Worm (Caenorhabditis elegans) whole organism, late embryonic: ENCODE data around the gene Y57A10C.10.

Source experiments
- elt-2 ChIP-seq: sonication (generic microtip); optimal IDR thresholded peaks from 2 replicates; lab custom pipeline; 2016; ENCODE audit warnings: missing genetic modification reagents, missing genetic modification characterization, missing compliant biosample characterization
- fkh-10 ChIP-seq: fragments of 150-350 bp; optimal IDR thresholded peaks from 2 replicates; lab custom pipeline; 2014; ENCODE audit warnings: missing biosample characterization, missing genetic modification reagents, missing genetic modification characterization
- hlh-13 ChIP-seq: fragments of 200-800 bp; sonication (Bioruptor generic); optimal IDR thresholded peaks from 2 replicates; lab custom pipeline; 2018; ENCODE audit warnings: mild to moderate bottlenecking, missing genetic modification characterization, missing compliant biosample characterization
- hlh-8 ChIP-seq: sonication (generic microtip); optimal IDR thresholded peaks from 2 replicates; lab custom pipeline; 2016; ENCODE audit warnings: missing genotype, missing genetic modification characterization, missing compliant biosample characterization
- nfya-1 ChIP-seq: sonication (generic microtip); optimal IDR thresholded peaks from 2 replicates; lab custom pipeline; 2017; ENCODE audit warnings: missing genetic modification characterization, mild to moderate bottlenecking, missing compliant biosample characterization, antibody characterized with exemption, moderate library complexity
- pqm-1 ChIP-seq: sonication (generic microtip); optimal IDR thresholded peaks from 2 replicates; lab custom pipeline; 2016; ENCODE audit warnings: missing genetic modification characterization, missing compliant biosample characterization
- pros-1 ChIP-seq: fragments of 150-350 bp; optimal IDR thresholded peaks from 2 replicates; lab custom pipeline; 2014; ENCODE audit warnings: missing biosample characterization, missing genetic modification reagents, missing genetic modification characterization

ce11 chrII:12444679-12445376 lies 3.8 kb upstream of the Y57A10C.10 start, which contains the start of the genes W05H5.1 and pitr-6:
- no peak for TF ChIP-seq hlh-13 (GFP tag; lab: Kevin White, UChicago)
- TF ChIP-seq fkh-10 (GFP tag; lab: Kevin White, UChicago): no peak
- no peak for TF ChIP-seq nfya-1
- TF ChIP-seq elt-2 (tag; lab: Kevin White, UChicago): no peak
- no peak for TF ChIP-seq hlh-8 (tag; lab: Kevin White, UChicago)
- TF ChIP-seq pros-1 (tag; lab: Kevin White, UChicago): no peak
- TF ChIP-seq pqm-1 (tag; lab: Kevin White, UChicago): no peak
